Worm (Caenorhabditis elegans): ENCODE data around the gene F32F2.4.

ce11 chrV:13295859-13296258 is 19.8 kb downstream of the F32F2.4 start, which contains the start of gene uig-1:
- TF ChIP-seq ZK546.5 (tag; optimal IDR thresholded peaks at IDR 0.05) (no peak), nhr-11 (tag; optimal IDR thresholded peaks at IDR 0.05) (no peak), egl-27 (tag; optimal IDR thresholded peaks at IDR 0.05) (no peak), aly-2 (tag; optimal IDR thresholded peaks at IDR 0.05) (no peak), elt-2 (tag; optimal IDR thresholded peaks at IDR 0.05) (no peak), zag-1 (tag; optimal IDR thresholded peaks at IDR 0.05) (no peak), nhr-25 (tag; optimal IDR thresholded peaks at IDR 0.05) (no peak), jun-1 (tag; optimal IDR thresholded peaks at IDR 0.05) (no peak), snpc-4 (tag; optimal IDR thresholded peaks at IDR 0.05) (no peak), pqm-1 (tag; optimal IDR thresholded peaks at IDR 0.05) (no peak)

All from whole organism, L3 larva.